Fruit fly (Drosophila melanogaster) whole organism: ENCODE results near the gene Hexo1.

Experiments
- CG8478 ChIP-seq: fragments of >200 bp; optimal IDR thresholded peaks from 2 replicates; lab custom pipeline; 2018; ENCODE audit warnings: inconsistent platforms
- EcR ChIP-seq, 2 experiments: fragments of >200 bp; optimal IDR thresholded peaks; 2 replicates each; lab custom pipeline; 2017; ENCODE audit warnings: missing biosample characterization in 2 of 2, missing genetic modification characterization in 2 of 2, missing genetic modification reagents in 2 of 2
- pan ChIP-seq: fragments of >200 bp; optimal IDR thresholded peaks from 2 replicates; lab custom pipeline; 2017
- psq ChIP-seq: fragments of >200 bp; optimal IDR thresholded peaks from 2 replicates; lab custom pipeline; 2017
- usp ChIP-seq: fragments of >200 bp; optimal IDR thresholded peaks from 2 replicates; lab custom pipeline; 2017; ENCODE audit warnings: missing biosample characterization, missing genetic modification characterization, mixed read lengths

- TF ChIP-seq EcR (GFP tag; optimal IDR thresholded peaks at IDR 0.05; lab: Kevin White, UChicago) (no peak), CG8478 (lab: Kevin White, UChicago) (no peak), usp (no peak), psq (no peak), pan (lab: Kevin White, UChicago) (no peak)
These were observed 5.3 kb downstream of the Hexo1 start for dm6 chr3L:4293711-4294110.
